Fruit fly (Drosophila melanogaster) whole organism, prepupa: Measurements from ENCODE around the gene CG31019.

Experiments used
- CG11902 ChIP-seq: fragments of 200-800 bp; sonication (Bioruptor generic); optimal IDR thresholded peaks from 3 replicates; lab custom pipeline; 2016; ENCODE audit warnings: missing biosample characterization, missing genetic modification characterization
- CG6163 ChIP-seq: fragments of 200-800 bp; sonication (Bioruptor generic); IDR thresholded peaks from 3 replicates; pipeline ENCODE4 v1.3.6; 2022; ENCODE audit warnings: missing biosample characterization, missing genetic modification characterization
- CG6808 ChIP-seq: fragments of 200-800 bp; sonication (Bioruptor generic); optimal IDR thresholded peaks from 3 replicates; lab custom pipeline; 2017; ENCODE audit warnings: missing biosample characterization, missing genetic modification characterization, mild to moderate bottlenecking, moderate library complexity, missing genetic modification reagents
- CG8119 ChIP-seq: fragments of 200-800 bp; sonication (Bioruptor generic); IDR thresholded peaks from 3 replicates; pipeline ENCODE4 v1.3.6; 2022; ENCODE audit warnings: missing biosample characterization, missing genetic modification characterization
- CG8319 ChIP-seq: fragments of 200-800 bp; sonication (Bioruptor generic); optimal IDR thresholded peaks from 3 replicates; lab custom pipeline; 2016; ENCODE audit warnings: missing biosample characterization, missing genetic modification characterization
- Hr38 ChIP-seq: sonication (Bioruptor generic); optimal IDR thresholded peaks from 2 replicates; lab custom pipeline; 2016; ENCODE audit warnings: missing biosample characterization, missing genetic modification characterization
- Smox ChIP-seq: fragments of 200-800 bp; sonication (Bioruptor generic); optimal IDR thresholded peaks from 3 replicates; lab custom pipeline; 2016; ENCODE audit warnings: missing biosample characterization, missing genetic modification characterization
- pdm3 ChIP-seq: fragments of 200-800 bp; sonication (Bioruptor generic); optimal IDR thresholded peaks from 3 replicates; lab custom pipeline; 2016; ENCODE audit warnings: missing biosample characterization, missing genetic modification characterization
- spab ChIP-seq: fragments of 200-800 bp; sonication (Bioruptor generic); optimal IDR thresholded peaks from 2 replicates; lab custom pipeline; 2017; ENCODE audit warnings: missing biosample characterization, mild to moderate bottlenecking, missing genetic modification characterization, missing genetic modification reagents

- no peak for TF ChIP-seq CG6808
- TF ChIP-seq Smox (GFP tag; lab: Kevin White, UChicago) = no peak
- no peak for TF ChIP-seq CG11902 (GFP tag; lab: Kevin White, UChicago)
- TF ChIP-seq CG8119 (GFP tag; lab: Robert Waterston, UW) = no peak
- no peak for TF ChIP-seq spab
- TF ChIP-seq CG6163 (GFP tag; lab: Robert Waterston, UW) = no peak
- TF ChIP-seq Hr38 (GFP tag; lab: Kevin White, UChicago) = no peak
- TF ChIP-seq pdm3 (GFP tag; lab: Kevin White, UChicago) = no peak
- TF ChIP-seq CG8319 (GFP tag; lab: Kevin White, UChicago) = no peak
These were observed 36.7 kb upstream of the CG31019 start, which contains the start of gene CG34155 for dm6 chr3R:30560070-30560469.
